Fruit fly (Drosophila melanogaster) whole organism, prepupa: Measurements from ENCODE around the gene CG9586.

Source experiments
- Blimp-1 ChIP-seq: fragments of 200-800 bp; sonication (Bioruptor generic); optimal IDR thresholded peaks from 3 replicates; lab custom pipeline; 2017; ENCODE audit warnings: missing biosample characterization, missing genetic modification characterization, mild to moderate bottlenecking, moderate library complexity, missing genetic modification reagents
- CG11902 ChIP-seq: fragments of 200-800 bp; sonication (Bioruptor generic); optimal IDR thresholded peaks from 3 replicates; lab custom pipeline; 2016; ENCODE audit warnings: missing biosample characterization, missing genetic modification characterization
- CG15336 ChIP-seq: fragments of 200-800 bp; sonication (Bioruptor generic); IDR thresholded peaks from 2 replicates; pipeline ENCODE4 v1.3.6; 2022; ENCODE audit warnings: missing biosample characterization, missing genetic modification characterization
- CG1621 ChIP-seq: fragments of 200-800 bp; sonication (Bioruptor generic); optimal IDR thresholded peaks from 3 replicates; lab custom pipeline; 2018; ENCODE audit warnings: missing biosample characterization, mild to moderate bottlenecking, missing genetic modification characterization
- CG16779 ChIP-seq: fragments of 200-800 bp; sonication (Bioruptor generic); optimal IDR thresholded peaks from 3 replicates; lab custom pipeline; 2017; ENCODE audit warnings: missing biosample characterization, mild to moderate bottlenecking, missing genetic modification characterization
- CG3032 ChIP-seq: fragments of 200-800 bp; optimal IDR thresholded peaks from 2 replicates; lab custom pipeline; 2019; ENCODE audit warnings: missing biosample characterization, mild to moderate bottlenecking, missing genetic modification characterization, moderate library complexity
- CG31627 ChIP-seq: fragments of 200-800 bp; sonication (Bioruptor generic); optimal IDR thresholded peaks from 3 replicates; lab custom pipeline; 2016; ENCODE audit warnings: missing biosample characterization, missing genetic modification characterization
- CG32006 ChIP-seq: fragments of 200-800 bp; sonication (Bioruptor generic); optimal IDR thresholded peaks from 3 replicates; lab custom pipeline; 2017; ENCODE audit warnings: missing biosample characterization, mild to moderate bottlenecking, missing genetic modification characterization
- CG4318 ChIP-seq: fragments of 200-800 bp; sonication (Bioruptor generic); optimal IDR thresholded peaks from 3 replicates; lab custom pipeline; 2017; ENCODE audit warnings: missing biosample characterization, mild to moderate bottlenecking, missing genetic modification characterization
- CG6276 ChIP-seq: fragments of 200-800 bp; sonication (Bioruptor generic); optimal IDR thresholded peaks from 2 replicates; lab custom pipeline; 2017; ENCODE audit warnings: missing biosample characterization, mild to moderate bottlenecking, missing genetic modification characterization
- CG6792 ChIP-seq: fragments of 200-800 bp; sonication (Bioruptor generic); optimal IDR thresholded peaks from 3 replicates; lab custom pipeline; 2016; ENCODE audit warnings: missing biosample characterization, missing genetic modification characterization
- CG6808 ChIP-seq: fragments of 200-800 bp; sonication (Bioruptor generic); optimal IDR thresholded peaks from 3 replicates; lab custom pipeline; 2017; ENCODE audit warnings: missing biosample characterization, missing genetic modification characterization, mild to moderate bottlenecking, moderate library complexity, missing genetic modification reagents
- CG6854 ChIP-seq: fragments of 200-800 bp; sonication (Bioruptor generic); optimal IDR thresholded peaks from 2 replicates; lab custom pipeline; 2017; ENCODE audit warnings: missing biosample characterization, mild to moderate bottlenecking, missing genetic modification characterization
- CG7368 ChIP-seq: fragments of 200-800 bp; sonication (Bioruptor generic); optimal IDR thresholded peaks from 3 replicates; lab custom pipeline; 2016; ENCODE audit warnings: missing biosample characterization, missing genetic modification characterization
- CG8119 ChIP-seq: fragments of 200-800 bp; sonication (Bioruptor generic); IDR thresholded peaks from 3 replicates; pipeline ENCODE4 v1.3.6; 2022; ENCODE audit warnings: missing biosample characterization, missing genetic modification characterization
- CG8319 ChIP-seq: fragments of 200-800 bp; sonication (Bioruptor generic); optimal IDR thresholded peaks from 3 replicates; lab custom pipeline; 2016; ENCODE audit warnings: missing biosample characterization, missing genetic modification characterization
- CG9139 ChIP-seq: fragments of 200-800 bp; sonication (Bioruptor generic); optimal IDR thresholded peaks from 3 replicates; lab custom pipeline; 2017; ENCODE audit warnings: missing biosample characterization, mild to moderate bottlenecking, missing genetic modification characterization
- Eip75B ChIP-seq: fragments of 200-800 bp; sonication (Bioruptor generic); optimal IDR thresholded peaks from 3 replicates; lab custom pipeline; 2016; ENCODE audit warnings: missing biosample characterization, missing genetic modification characterization
- Eip93F ChIP-seq: fragments of 200-800 bp; sonication (Bioruptor generic); optimal IDR thresholded peaks from 2 replicates; lab custom pipeline; 2016; ENCODE audit warnings: missing biosample characterization, mild to moderate bottlenecking, missing genetic modification characterization
- Ets21C ChIP-seq: fragments of 200-800 bp; sonication (Bioruptor generic); optimal IDR thresholded peaks from 3 replicates; lab custom pipeline; 2016; ENCODE audit warnings: missing biosample characterization, missing genetic modification characterization
- Gug ChIP-seq: fragments of 200-800 bp; sonication (Bioruptor generic); IDR thresholded peaks from 2 replicates; pipeline ENCODE4 v1.3.6; 2022; ENCODE audit warnings: missing biosample characterization, missing genetic modification characterization
- Hr38 ChIP-seq: sonication (Bioruptor generic); optimal IDR thresholded peaks from 2 replicates; lab custom pipeline; 2016; ENCODE audit warnings: missing biosample characterization, missing genetic modification characterization
- Hr39 ChIP-seq: fragments of 200-800 bp; sonication (Bioruptor generic); optimal IDR thresholded peaks from 2 replicates; lab custom pipeline; 2016; ENCODE audit warnings: missing biosample characterization, missing genetic modification characterization
- Hr4 ChIP-seq: fragments of 200-800 bp; sonication (Bioruptor generic); optimal IDR thresholded peaks from 3 replicates; lab custom pipeline; 2016; ENCODE audit warnings: missing biosample characterization, missing genetic modification characterization
- Lpt ChIP-seq: fragments of 200-800 bp; sonication (Bioruptor generic); optimal IDR thresholded peaks from 3 replicates; lab custom pipeline; 2016; ENCODE audit warnings: missing biosample characterization, missing genetic modification characterization
- Met ChIP-seq: fragments of 200-800 bp; sonication (Bioruptor generic); optimal IDR thresholded peaks from 3 replicates; lab custom pipeline; 2016; ENCODE audit warnings: missing biosample characterization, missing genetic modification characterization
- Smox ChIP-seq: fragments of 200-800 bp; sonication (Bioruptor generic); optimal IDR thresholded peaks from 3 replicates; lab custom pipeline; 2016; ENCODE audit warnings: missing biosample characterization, missing genetic modification characterization
- Sox102F ChIP-seq: fragments of 200-800 bp; sonication (Bioruptor generic); optimal IDR thresholded peaks from 2 replicates; lab custom pipeline; 2016; ENCODE audit warnings: missing biosample characterization, mild to moderate bottlenecking, missing genetic modification characterization
- Sox14 ChIP-seq: fragments of 200-800 bp; sonication (Bioruptor generic); optimal IDR thresholded peaks from 3 replicates; lab custom pipeline; 2016; ENCODE audit warnings: missing biosample characterization, missing genetic modification characterization
- Sox15 ChIP-seq: fragments of 200-800 bp; sonication (Bioruptor generic); optimal IDR thresholded peaks from 3 replicates; lab custom pipeline; 2016; ENCODE audit warnings: missing biosample characterization, missing genetic modification characterization
- achi ChIP-seq: fragments of 200-800 bp; sonication (Bioruptor generic); optimal IDR thresholded peaks from 3 replicates; lab custom pipeline; 2016; ENCODE audit warnings: missing biosample characterization, missing genetic modification characterization
- acj6 ChIP-seq: fragments of 200-800 bp; sonication (Bioruptor generic); optimal IDR thresholded peaks from 3 replicates; lab custom pipeline; 2016; ENCODE audit warnings: missing biosample characterization, missing genetic modification characterization
- dac ChIP-seq: fragments of 200-800 bp; sonication (Bioruptor generic); optimal IDR thresholded peaks from 2 replicates; lab custom pipeline; 2017; ENCODE audit warnings: missing biosample characterization, mild to moderate bottlenecking, missing genetic modification characterization
- dsx ChIP-seq: fragments of 200-800 bp; optimal IDR thresholded peaks from 3 replicates; lab custom pipeline; 2019; ENCODE audit warnings: missing biosample characterization, mild to moderate bottlenecking, missing genetic modification characterization, moderate library complexity; ENCODE audit not compliant: poor library complexity, severe bottlenecking
- eg ChIP-seq: fragments of 200-800 bp; sonication (Bioruptor generic); IDR thresholded peaks from 3 replicates; pipeline ENCODE4 v1.3.6; 2022; ENCODE audit warnings: missing biosample characterization, missing genetic modification characterization
- esn ChIP-seq: fragments of 200-800 bp; sonication (Bioruptor generic); optimal IDR thresholded peaks from 2 replicates; lab custom pipeline; 2016; ENCODE audit warnings: missing biosample characterization, mild to moderate bottlenecking, missing genetic modification characterization, moderate library complexity
- fd59A ChIP-seq: fragments of 200-800 bp; sonication (Bioruptor generic); optimal IDR thresholded peaks from 2 replicates; lab custom pipeline; 2017; ENCODE audit warnings: missing biosample characterization, mild to moderate bottlenecking, missing genetic modification characterization, missing genetic modification reagents
- fd85E ChIP-seq: fragments of 200-800 bp; sonication (Bioruptor generic); optimal IDR thresholded peaks from 3 replicates; lab custom pipeline; 2016; ENCODE audit warnings: missing biosample characterization, missing genetic modification characterization
- fkh ChIP-seq: fragments of 200-800 bp; sonication (Bioruptor generic); optimal IDR thresholded peaks from 3 replicates; lab custom pipeline; 2017; ENCODE audit warnings: missing biosample characterization, mild to moderate bottlenecking, missing genetic modification characterization, moderate library complexity
- lz ChIP-seq: fragments of 200-800 bp; sonication (Bioruptor generic); optimal IDR thresholded peaks from 3 replicates; lab custom pipeline; 2016; ENCODE audit warnings: missing biosample characterization, missing genetic modification characterization
- net ChIP-seq: fragments of 200-800 bp; sonication (Bioruptor generic); optimal IDR thresholded peaks from 3 replicates; lab custom pipeline; 2016; ENCODE audit warnings: missing biosample characterization, missing genetic modification characterization
- pdm3 ChIP-seq: fragments of 200-800 bp; sonication (Bioruptor generic); optimal IDR thresholded peaks from 3 replicates; lab custom pipeline; 2016; ENCODE audit warnings: missing biosample characterization, missing genetic modification characterization
- ss ChIP-seq, 2 experiments: fragments of 200-800 bp; sonication (Bioruptor generic); optimal IDR thresholded peaks; 2 replicates in 1 of 2; 3 replicates in 1 of 2; lab custom pipeline; 2017 to 2018; ENCODE audit warnings: mild to moderate bottlenecking in 2 of 2, missing biosample characterization in 2 of 2, missing genetic modification characterization in 2 of 2, moderate library complexity in 1 of 2
- svp ChIP-seq: fragments of 200-800 bp; sonication (Bioruptor generic); peaks from one replicate; lab custom pipeline; 2016; ENCODE audit warnings: missing biosample characterization, missing genetic modification characterization
- topi ChIP-seq: fragments of 200-800 bp; sonication (Bioruptor generic); optimal IDR thresholded peaks from 3 replicates; lab custom pipeline; 2016; ENCODE audit warnings: missing biosample characterization, missing genetic modification characterization
- vri ChIP-seq: fragments of 200-800 bp; sonication (Bioruptor generic); optimal IDR thresholded peaks from 3 replicates; lab custom pipeline; 2016; ENCODE audit warnings: missing biosample characterization, mild to moderate bottlenecking, missing genetic modification characterization

CG9586 gene

DNA sequence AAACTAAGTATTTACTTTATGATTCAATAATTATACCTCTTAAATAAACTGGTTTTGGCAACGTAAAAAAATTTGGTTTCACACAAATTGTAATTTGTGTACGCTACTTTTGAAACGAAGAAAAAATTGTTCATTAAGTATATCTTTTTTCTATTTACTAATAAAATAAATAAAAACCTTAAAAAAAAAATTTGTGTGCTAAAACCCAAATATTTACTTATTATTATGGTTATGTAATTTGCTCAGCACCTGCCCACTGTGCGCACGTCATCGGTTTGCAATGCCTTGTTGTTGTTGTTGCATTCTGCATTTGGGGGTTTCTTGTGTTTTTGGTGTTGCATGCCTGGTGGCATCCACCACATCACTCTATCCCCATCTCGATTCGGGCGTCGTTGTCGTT, 40.8 kb upstream of the CG9586 start (continued):
- TF ChIP-seq CG6808 (GFP tag; lab: Kevin White, UChicago): no peak
- TF ChIP-seq Lpt (GFP tag; lab: Kevin White, UChicago): peak; percentile 72
- TF ChIP-seq CG16779 (tag; lab: Kevin White, UChicago): peak; percentile 56
- peak; percentile 93 for TF ChIP-seq CG6276
- TF ChIP-seq fkh (GFP tag; lab: Kevin White, UChicago): no peak
- TF ChIP-seq net (GFP tag; lab: Kevin White, UChicago): peak; percentile 78
- peak; percentile 87 for TF ChIP-seq Gug
- no peak for TF ChIP-seq CG9139 (GFP tag; lab: Kevin White, UChicago)
- no peak for TF ChIP-seq fd59A
- no peak for TF ChIP-seq CG8319
- peak; percentile 57 for TF ChIP-seq Sox102F
- TF ChIP-seq Smox (GFP tag; lab: Kevin White, UChicago): no peak
- TF ChIP-seq Eip75B (GFP tag; lab: Kevin White, UChicago): peak; percentile 24
- TF ChIP-seq Hr4 (GFP tag; lab: Kevin White, UChicago): peak; percentile 86
- no peak for TF ChIP-seq Hr38
- TF ChIP-seq CG8119 (GFP tag; lab: Robert Waterston, UW): peak; percentile 96
- peak; percentile 35 for TF ChIP-seq CG7368
- TF ChIP-seq Met: peak; percentile 39
- peak; percentile 37 for TF ChIP-seq CG6792
- TF ChIP-seq fd85E (GFP tag; lab: Kevin White, UChicago): peak; percentile 7
- peak; percentile 75 for TF ChIP-seq acj6
- TF ChIP-seq eg (GFP tag; lab: Robert Waterston, UW): peak; percentile 89
- TF ChIP-seq Ets21C (GFP tag; lab: Kevin White, UChicago): no peak
- no peak for TF ChIP-seq Blimp-1 (GFP tag; lab: Kevin White, UChicago)
- peak; percentile 82 for TF ChIP-seq dac (GFP tag; lab: Kevin White, UChicago)
- TF ChIP-seq achi (GFP tag; lab: Kevin White, UChicago): peak; percentile 81
- no peak for TF ChIP-seq Eip93F (GFP tag; lab: Kevin White, UChicago)
- TF ChIP-seq Sox15 (GFP tag; lab: Kevin White, UChicago): no peak
- TF ChIP-seq CG15336 (GFP tag; lab: Robert Waterston, UW): peak; percentile 95
- peak in 1 of 2 experiments; percentile 18 for TF ChIP-seq ss (GFP tag; optimal IDR thresholded peaks at IDR 0.05; lab: Kevin White, UChicago)

- TF ChIP-seq CG16779 (tag; lab: Kevin White, UChicago) (peak; percentile 4), CG3032 (tag; lab: Kevin White, UChicago) (peak; percentile 59), Hr39 (GFP tag; lab: Kevin White, UChicago) (no peak), vri (GFP tag; lab: Kevin White, UChicago) (no peak), Hr4 (GFP tag; lab: Kevin White, UChicago) (peak; percentile 88), CG7368 (no peak), CG4318 (GFP tag; lab: Kevin White, UChicago) (peak; percentile 85), CG15336 (GFP tag; lab: Robert Waterston, UW) (peak; percentile 95), CG6808 (GFP tag; lab: Kevin White, UChicago) (no peak), CG6276 (peak; percentile 85), CG32006 (peak; percentile 92), Blimp-1 (GFP tag; lab: Kevin White, UChicago) (no peak), fkh (GFP tag; lab: Kevin White, UChicago) (no peak), Hr38 (no peak), CG31627 (GFP tag; lab: Kevin White, UChicago) (no peak), acj6 (peak; percentile 59), net (GFP tag; lab: Kevin White, UChicago) (peak; percentile 51), eg (GFP tag; lab: Robert Waterston, UW) (peak; percentile 81), CG1621 (no peak), pdm3 (GFP tag; lab: Kevin White, UChicago) (peak; percentile 61), Eip75B (GFP tag; lab: Kevin White, UChicago) (peak; percentile 50), Sox14 (GFP tag; lab: Kevin White, UChicago) (no peak), svp (GFP tag; lab: Kevin White, UChicago) (no peak), CG6792 (peak; percentile 8), CG8119 (GFP tag; lab: Robert Waterston, UW) (peak; percentile 96), Sox102F (no peak), esn (no peak), Smox (GFP tag; lab: Kevin White, UChicago) (no peak), Eip93F (GFP tag; lab: Kevin White, UChicago) (no peak), ss (GFP tag; optimal IDR thresholded peaks at IDR 0.05; lab: Kevin White, UChicago) (no peak), topi (GFP tag; lab: Kevin White, UChicago) (no peak), CG6854 (no peak), lz (no peak), Lpt (GFP tag; lab: Kevin White, UChicago) (peak; percentile 86), dac (GFP tag; lab: Kevin White, UChicago) (no peak), dsx (GFP tag; lab: Kevin White, UChicago) (peak; percentile 45), CG11902 (GFP tag; lab: Kevin White, UChicago) (no peak), Met (no peak), Gug (peak; percentile 77), Sox15 (GFP tag; lab: Kevin White, UChicago) (no peak)
These were observed 40.1 kb upstream of the CG9586 start for dm6 chr2L:9206401-9206800.
